Fruit fly (Drosophila melanogaster) whole organism, embryonic: ENCODE measurements around the gene CG5071.

Experiments
- ATbp ChIP-seq: fragments of 200-800 bp; sonication (Bioruptor generic); optimal IDR thresholded peaks from 2 replicates; lab custom pipeline; 2017; ENCODE audit warnings: missing biosample characterization, mild to moderate bottlenecking, missing genetic modification characterization, missing genetic modification reagents
- Bgb ChIP-seq: fragments of 200-800 bp; sonication (Bioruptor generic); IDR thresholded peaks from 2 replicates; pipeline ENCODE4 v1.3.6; 2022; ENCODE audit warnings: missing biosample characterization, missing genetic modification characterization; ENCODE audit not compliant: partially characterized antibody
- BtbVII ChIP-seq: fragments of 200-800 bp; sonication (Bioruptor generic); optimal IDR thresholded peaks from 3 replicates; lab custom pipeline; 2017; ENCODE audit warnings: missing biosample characterization, mild to moderate bottlenecking, missing genetic modification characterization
- C15 ChIP-seq: fragments of 200-800 bp; sonication (Bioruptor generic); IDR thresholded peaks from 3 replicates; pipeline ENCODE4 v1.3.6; 2022; ENCODE audit warnings: missing biosample characterization, missing genetic modification characterization
- CG11398 ChIP-seq: fragments of 200-800 bp; sonication (Bioruptor generic); optimal IDR thresholded peaks from 2 replicates; lab custom pipeline; 2016; ENCODE audit warnings: missing biosample characterization, missing genetic modification characterization
- CG14441 ChIP-seq: fragments of 200-800 bp; sonication (Bioruptor generic); IDR thresholded peaks from 2 replicates; pipeline ENCODE4 v1.3.6; 2022; ENCODE audit warnings: missing biosample characterization, missing genetic modification characterization
- CG16815 ChIP-seq: fragments of 200-800 bp; sonication (Bioruptor generic); optimal IDR thresholded peaks from 3 replicates; lab custom pipeline; 2017; ENCODE audit warnings: missing biosample characterization, mild to moderate bottlenecking, missing genetic modification characterization
- CG16863 ChIP-seq: fragments of 200-800 bp; sonication (Bioruptor generic); optimal IDR thresholded peaks from 3 replicates; lab custom pipeline; 2016; ENCODE audit warnings: missing biosample characterization, missing genetic modification characterization
- CG17829 ChIP-seq: fragments of 200-800 bp; optimal IDR thresholded peaks from 2 replicates; lab custom pipeline; 2019; ENCODE audit warnings: missing biosample characterization, mild to moderate bottlenecking, missing genetic modification characterization, moderate library complexity
- CG18262 ChIP-seq: fragments of 200-800 bp; optimal IDR thresholded peaks from 3 replicates; lab custom pipeline; 2019; ENCODE audit warnings: missing biosample characterization, mild to moderate bottlenecking, missing genetic modification characterization, moderate library complexity
- CG31388 ChIP-seq: fragments of 200-800 bp; sonication (Bioruptor generic); optimal IDR thresholded peaks from 2 replicates; lab custom pipeline; 2016; ENCODE audit warnings: missing biosample characterization, missing genetic modification characterization
- CG3163 ChIP-seq: fragments of 200-800 bp; sonication (Bioruptor generic); optimal IDR thresholded peaks from 3 replicates; lab custom pipeline; 2016; ENCODE audit warnings: missing biosample characterization, missing genetic modification characterization
- CG32532 ChIP-seq: fragments of 200-800 bp; sonication (Bioruptor generic); IDR thresholded peaks from 2 replicates; pipeline ENCODE4 v1.3.6; 2022; ENCODE audit warnings: missing biosample characterization, missing genetic modification characterization
- CG34224 ChIP-seq: fragments of 200-800 bp; sonication (Bioruptor generic); IDR thresholded peaks from 3 replicates; pipeline ENCODE4 v1.3.6; 2022; ENCODE audit warnings: missing biosample characterization, missing genetic modification characterization; ENCODE audit not compliant: partially characterized antibody
- CG3726 ChIP-seq: fragments of 200-800 bp; sonication (Bioruptor generic); IDR thresholded peaks from 3 replicates; pipeline ENCODE4, ENCODE4 v1.3.6; 2022; ENCODE audit warnings: missing biosample characterization, missing genetic modification characterization
- CG7372 ChIP-seq: fragments of 200-800 bp; sonication (Bioruptor generic); IDR thresholded peaks from 2 replicates; pipeline ENCODE4 v1.3.6; 2022; ENCODE audit warnings: missing biosample characterization, missing genetic modification characterization
- CG7928 ChIP-seq: fragments of 200-800 bp; sonication (Bioruptor generic); optimal IDR thresholded peaks from 2 replicates; lab custom pipeline; 2017; ENCODE audit warnings: missing biosample characterization, mild to moderate bottlenecking, missing genetic modification characterization
- Camta ChIP-seq: fragments of 200-800 bp; sonication (Bioruptor generic); optimal IDR thresholded peaks from 2 replicates; lab custom pipeline; 2016; ENCODE audit warnings: missing biosample characterization, missing genetic modification characterization
- D ChIP-seq, 2 experiments: fragments of 200-800 bp in 1 of 2; fragments of >200 bp in 1 of 2; sonication (Bioruptor generic) in 1 of 2; optimal IDR thresholded peaks; 2 replicates in 1 of 2; 3 replicates in 1 of 2; lab custom pipeline; 2017; ENCODE audit warnings: mild to moderate bottlenecking in 1 of 2, missing biosample characterization in 1 of 2, missing genetic modification characterization in 1 of 2, missing genetic modification reagents in 1 of 2
- ERR ChIP-seq: fragments of 200-800 bp; sonication (Bioruptor generic); optimal IDR thresholded peaks from 2 replicates; lab custom pipeline; 2016; ENCODE audit warnings: missing biosample characterization, missing genetic modification characterization
- Eip74EF ChIP-seq, 2 experiments: fragments of 200-800 bp in 1 of 2; fragments of >200 bp in 1 of 2; sonication (Bioruptor generic) in 1 of 2; optimal IDR thresholded peaks; 2 replicates each; lab custom pipeline; 2017 to 2019; ENCODE audit warnings: missing biosample characterization in 2 of 2, missing genetic modification characterization in 2 of 2, mild to moderate bottlenecking in 1 of 2, moderate library complexity in 1 of 2
- HLH4C ChIP-seq: fragments of 200-800 bp; sonication (Bioruptor generic); IDR thresholded peaks from 3 replicates; pipeline ENCODE4 v1.3.6; 2022; ENCODE audit warnings: missing biosample characterization, missing genetic modification characterization; ENCODE audit not compliant: partially characterized antibody
- Hmx ChIP-seq: fragments of 200-800 bp; sonication (Bioruptor generic); optimal IDR thresholded peaks from 2 replicates; lab custom pipeline; 2016; ENCODE audit warnings: missing biosample characterization, missing genetic modification characterization
- Hsf ChIP-seq: fragments of 200-800 bp; sonication (Bioruptor generic); optimal IDR thresholded peaks from 3 replicates; lab custom pipeline; 2016; ENCODE audit warnings: missing biosample characterization, missing genetic modification characterization
- NC2β ChIP-seq: fragments of 200-800 bp; sonication (Bioruptor generic); optimal IDR thresholded peaks from 2 replicates; lab custom pipeline; 2016; ENCODE audit warnings: missing biosample characterization, missing genetic modification characterization
- PHDP ChIP-seq: fragments of 200-800 bp; sonication (Bioruptor generic); optimal IDR thresholded peaks from 3 replicates; lab custom pipeline; 2018; ENCODE audit warnings: missing biosample characterization, mild to moderate bottlenecking, missing genetic modification characterization, moderate library complexity
- al ChIP-seq: fragments of 200-800 bp; sonication (Bioruptor generic); IDR thresholded peaks from 2 replicates; pipeline ENCODE4 v1.3.6; 2022; ENCODE audit warnings: missing biosample characterization, missing genetic modification characterization
- amos ChIP-seq: fragments of 200-800 bp; sonication (Bioruptor generic); IDR thresholded peaks from 2 replicates; pipeline ENCODE4 v1.3.6; 2022; ENCODE audit warnings: missing biosample characterization, missing genetic modification characterization; ENCODE audit not compliant: partially characterized antibody
- az2 ChIP-seq: fragments of 200-800 bp; sonication (Bioruptor generic); optimal IDR thresholded peaks from 3 replicates; lab custom pipeline; 2016; ENCODE audit warnings: missing biosample characterization, missing genetic modification characterization
- cg ChIP-seq: fragments of 200-800 bp; sonication (Bioruptor generic); optimal IDR thresholded peaks from 3 replicates; lab custom pipeline; 2019; ENCODE audit warnings: missing biosample characterization, mild to moderate bottlenecking, missing genetic modification characterization, moderate library complexity
- dysf ChIP-seq: fragments of 200-800 bp; sonication (Bioruptor generic); IDR thresholded peaks from 3 replicates; pipeline ENCODE4 v1.3.6; 2022; ENCODE audit warnings: missing biosample characterization, missing genetic modification characterization
- ewg ChIP-seq: fragments of 200-800 bp; sonication (Bioruptor generic); optimal IDR thresholded peaks from 3 replicates; lab custom pipeline; 2017; ENCODE audit warnings: mild to moderate bottlenecking, missing biosample characterization, missing genetic modification reagents, missing genetic modification characterization
- her ChIP-seq: fragments of 200-800 bp; sonication (Bioruptor generic); optimal IDR thresholded peaks from 2 replicates; lab custom pipeline; 2016; ENCODE audit warnings: missing biosample characterization, missing genetic modification characterization
- hth ChIP-seq: fragments of >200 bp; optimal IDR thresholded peaks from 2 replicates; lab custom pipeline; 2017; ENCODE audit warnings: inconsistent platforms
- kay ChIP-seq: fragments of 200-800 bp; sonication (Bioruptor generic); optimal IDR thresholded peaks from 2 replicates; lab custom pipeline; 2016; ENCODE audit warnings: missing biosample characterization, missing genetic modification characterization
- mam ChIP-seq: fragments of 200-800 bp; sonication (Bioruptor generic); optimal IDR thresholded peaks from 3 replicates; lab custom pipeline; 2016; ENCODE audit warnings: missing biosample characterization, missing genetic modification characterization
- onecut ChIP-seq: fragments of 200-800 bp; sonication (Bioruptor generic); IDR thresholded peaks from 2 replicates; pipeline ENCODE4 v1.3.6; 2022; ENCODE audit warnings: missing biosample characterization, missing genetic modification characterization
- org-1 ChIP-seq: fragments of 200-800 bp; sonication (Bioruptor generic); optimal IDR thresholded peaks from 2 replicates; lab custom pipeline; 2017; ENCODE audit warnings: missing biosample characterization, missing genetic modification characterization
- otp ChIP-seq: fragments of 200-800 bp; sonication (Bioruptor generic); IDR thresholded peaks from 3 replicates; pipeline ENCODE4, ENCODE4 v1.3.6; 2022; ENCODE audit warnings: missing biosample characterization, missing genetic modification characterization
- ranshi ChIP-seq: fragments of 200-800 bp; sonication (Bioruptor generic); IDR thresholded peaks from 2 replicates; pipeline ENCODE4 v1.3.6; 2022; ENCODE audit warnings: missing biosample characterization, missing genetic modification characterization
- shn ChIP-seq: fragments of 200-800 bp; sonication (Bioruptor generic); optimal IDR thresholded peaks from 3 replicates; lab custom pipeline; 2016; ENCODE audit warnings: missing biosample characterization, missing genetic modification characterization
- sr ChIP-seq: fragments of 200-800 bp; sonication (Bioruptor generic); IDR thresholded peaks from 3 replicates; pipeline ENCODE4 v1.3.6; 2022; ENCODE audit warnings: missing biosample characterization, missing genetic modification characterization
- sug ChIP-seq: fragments of 200-800 bp; optimal IDR thresholded peaks from 2 replicates; lab custom pipeline; 2019; ENCODE audit warnings: missing biosample characterization, mild to moderate bottlenecking, missing genetic modification characterization, moderate library complexity
- tna ChIP-seq: fragments of 200-800 bp; sonication (Bioruptor generic); IDR thresholded peaks from 2 replicates; pipeline ENCODE4 v1.3.6; 2022; ENCODE audit warnings: missing biosample characterization, missing genetic modification characterization; ENCODE audit not compliant: partially characterized antibody
- ttk ChIP-seq: fragments of 200-800 bp; sonication (Bioruptor generic); IDR thresholded peaks from 2 replicates; pipeline ENCODE4 v2.1.2; 2022; ENCODE audit warnings: missing biosample characterization, missing genetic modification characterization
- twi ChIP-seq: fragments of 200-800 bp; optimal IDR thresholded peaks from 2 replicates; lab custom pipeline; 2019; ENCODE audit warnings: missing biosample characterization, mild to moderate bottlenecking, missing genetic modification characterization, moderate library complexity
- vfl ChIP-seq: fragments of 200-800 bp; sonication (Bioruptor generic); optimal IDR thresholded peaks from 2 replicates; lab custom pipeline; 2016; ENCODE audit warnings: missing biosample characterization, missing genetic modification characterization

Gene CG5071

dm6 chr3R:25613366-25613765, 4.8 kb upstream of the CG5071 start, which contains the start of gene CG5079:
Gene CG5079, plus strand, starts transcription at chr3R:25613666.
- no peak for TF ChIP-seq CG11398 (GFP tag; lab: Kevin White, UChicago)
- no peak for TF ChIP-seq HLH4C (GFP tag; lab: Robert Waterston, UW)
- no peak for TF ChIP-seq D (optimal IDR thresholded peaks at IDR 0.05; lab: Kevin White, UChicago)
- no peak for TF ChIP-seq D (GFP tag; optimal IDR thresholded peaks at IDR 0.05; lab: Kevin White, UChicago)
- TF ChIP-seq cg (GFP tag; lab: Kevin White, UChicago), result no peak
- no peak for TF ChIP-seq CG7372 (GFP tag; lab: Robert Waterston, UW)
- TF ChIP-seq CG14441 (GFP tag; lab: Robert Waterston, UW), result no peak

- no peak for TF ChIP-seq otp
- peak; percentile 38 for TF ChIP-seq Camta (GFP tag; lab: Kevin White, UChicago)
- no peak for TF ChIP-seq Hsf (GFP tag; lab: Kevin White, UChicago)
- TF ChIP-seq CG3163 (GFP tag; lab: Kevin White, UChicago), result no peak
- peak; percentile 6 for TF ChIP-seq CG16815 (GFP tag; lab: Kevin White, UChicago)
- peak; percentile 97 for TF ChIP-seq CG34224 (GFP tag; lab: Robert Waterston, UW)
- TF ChIP-seq kay (GFP tag; lab: Kevin White, UChicago), result no peak
- TF ChIP-seq Eip74EF (GFP tag; optimal IDR thresholded peaks at IDR 0.05; lab: Kevin White, UChicago), result no peak
- no peak for TF ChIP-seq her (GFP tag; lab: Kevin White, UChicago)
- TF ChIP-seq BtbVII, result peak; percentile 23
- TF ChIP-seq ttk (GFP tag; lab: Robert Waterston, UW), result no peak
- no peak for TF ChIP-seq CG31388 (GFP tag; lab: Kevin White, UChicago)
- no peak for TF ChIP-seq shn (GFP tag; lab: Kevin White, UChicago)
- peak; percentile 23 for TF ChIP-seq az2 (GFP tag; lab: Kevin White, UChicago)
- no peak for TF ChIP-seq dysf (GFP tag; lab: Robert Waterston, UW)
- no peak for TF ChIP-seq NC2β (GFP tag; lab: Kevin White, UChicago)
- no peak for TF ChIP-seq PHDP (tag; lab: Kevin White, UChicago)
- no peak for TF ChIP-seq Hmx
- no peak for TF ChIP-seq twi
- no peak for TF ChIP-seq CG18262
- TF ChIP-seq ERR, result no peak
- TF ChIP-seq amos (GFP tag; lab: Robert Waterston, UW), result peak; percentile 90
- no peak for TF ChIP-seq org-1
- TF ChIP-seq onecut (GFP tag; lab: Robert Waterston, UW), result 0 out of 2 replicates have a peak, but pooled peaks have one; percentile 18
- no peak for TF ChIP-seq CG3726 (GFP tag; lab: Robert Waterston, UW)
- no peak for TF ChIP-seq sr (GFP tag; lab: Robert Waterston, UW)
- no peak for TF ChIP-seq mam (GFP tag; lab: Kevin White, UChicago)
- peak; percentile 99 for TF ChIP-seq tna (GFP tag; lab: Robert Waterston, UW)
- peak; percentile 37 for TF ChIP-seq CG17829 (tag; lab: Kevin White, UChicago)
- TF ChIP-seq vfl (GFP tag; lab: Kevin White, UChicago), result no peak
- TF ChIP-seq sug (tag; lab: Kevin White, UChicago), result no peak
- TF ChIP-seq ewg, result no peak
- TF ChIP-seq CG32532 (GFP tag; lab: Robert Waterston, UW), result peak; percentile 30; the same call in 1 of the 2 replicates
- 0 out of 2 replicates have a peak, but pooled peaks have one; percentile 31 for TF ChIP-seq ranshi (GFP tag; lab: Robert Waterston, UW)
- TF ChIP-seq CG7928 (GFP tag; lab: Kevin White, UChicago), result no peak
- no peak for TF ChIP-seq al
- no peak for TF ChIP-seq C15
- no peak for TF ChIP-seq ATbp (GFP tag; lab: Kevin White, UChicago)
- TF ChIP-seq hth, result no peak
- TF ChIP-seq CG16863 (GFP tag; lab: Kevin White, UChicago), result no peak
- peak; percentile 98 for TF ChIP-seq Bgb
Measured at dm6 chr3R:25623800-25624791, 5.9 kb downstream of the CG5071 start, which contains the start of gene Npl4. Gene Npl4, minus strand, starts transcription at chr3R:25624662.
